Fruit fly (Drosophila melanogaster) whole organism, embryonic: ENCODE results near the gene CG33557.

Experiments
- CG1024 ChIP-seq: fragments of 200-800 bp; sonication (Bioruptor generic); IDR thresholded peaks from 2 replicates; pipeline ENCODE4 v1.3.6; 2022; ENCODE audit warnings: missing biosample characterization, missing genetic modification characterization
- CG10366 ChIP-seq: fragments of 200-800 bp; sonication (Bioruptor generic); IDR thresholded peaks from 2 replicates; pipeline ENCODE4 v1.3.6; 2022; ENCODE audit warnings: missing biosample characterization, missing genetic modification characterization
- CG12659 ChIP-seq: fragments of 200-800 bp; sonication (Bioruptor generic); optimal IDR thresholded peaks from 3 replicates; lab custom pipeline; 2017; ENCODE audit warnings: mild to moderate bottlenecking, missing biosample characterization, missing genetic modification reagents, missing genetic modification characterization
- CG12769 ChIP-seq: fragments of 200-800 bp; sonication (Bioruptor generic); optimal IDR thresholded peaks from 2 replicates; lab custom pipeline; 2019; ENCODE audit warnings: missing biosample characterization, mild to moderate bottlenecking, missing genetic modification characterization, moderate library complexity
- CG14667 ChIP-seq: fragments of 200-800 bp; sonication (Bioruptor generic); IDR thresholded peaks from 2 replicates; pipeline ENCODE4 v1.3.6; 2022; ENCODE audit warnings: missing biosample characterization, missing genetic modification characterization
- CG16813 ChIP-seq: fragments of 200-800 bp; sonication (Bioruptor generic); IDR thresholded peaks from 3 replicates; pipeline ENCODE4 v1.3.6; 2022; ENCODE audit warnings: missing biosample characterization, missing genetic modification characterization; ENCODE audit not compliant: partially characterized antibody
- CG17359 ChIP-seq: fragments of 200-800 bp; sonication (Bioruptor generic); optimal IDR thresholded peaks from 3 replicates; lab custom pipeline; 2018; ENCODE audit warnings: missing biosample characterization, mild to moderate bottlenecking, missing genetic modification characterization, moderate library complexity
- CG17829 ChIP-seq: fragments of 200-800 bp; optimal IDR thresholded peaks from 2 replicates; lab custom pipeline; 2019; ENCODE audit warnings: missing biosample characterization, mild to moderate bottlenecking, missing genetic modification characterization, moderate library complexity
- CG1832 ChIP-seq: fragments of 200-800 bp; sonication (Bioruptor generic); optimal IDR thresholded peaks from 2 replicates; lab custom pipeline; 2017; ENCODE audit warnings: missing biosample characterization, mild to moderate bottlenecking, missing genetic modification characterization, inconsistent platforms
- CG2712 ChIP-seq: fragments of 200-800 bp; optimal IDR thresholded peaks from 3 replicates; lab custom pipeline; 2019; ENCODE audit warnings: missing biosample characterization, mild to moderate bottlenecking, missing genetic modification characterization, moderate library complexity
- CG31365 ChIP-seq: fragments of 200-800 bp; sonication (Bioruptor generic); optimal IDR thresholded peaks from 2 replicates; lab custom pipeline; 2018; ENCODE audit warnings: missing biosample characterization, mild to moderate bottlenecking, missing genetic modification characterization
- CG32772 ChIP-seq: fragments of 200-800 bp; sonication (Bioruptor generic); IDR thresholded peaks from 2 replicates; pipeline ENCODE4 v1.3.6; 2022; ENCODE audit warnings: missing biosample characterization, missing genetic modification characterization
- CG3281 ChIP-seq: fragments of 200-800 bp; sonication (Bioruptor generic); optimal IDR thresholded peaks from 3 replicates; lab custom pipeline; 2017; ENCODE audit warnings: missing biosample characterization, mild to moderate bottlenecking, missing genetic modification characterization
- CG6175 ChIP-seq: fragments of 200-800 bp; sonication (Bioruptor generic); IDR thresholded peaks from 3 replicates; pipeline ENCODE4 v1.3.6; 2022; ENCODE audit warnings: missing biosample characterization, missing genetic modification characterization
- CG6654 ChIP-seq: fragments of 200-800 bp; sonication (Bioruptor generic); optimal IDR thresholded peaks from 2 replicates; lab custom pipeline; 2017; ENCODE audit warnings: missing biosample characterization, mild to moderate bottlenecking, missing genetic modification characterization
- CG7372 ChIP-seq: fragments of 200-800 bp; sonication (Bioruptor generic); IDR thresholded peaks from 2 replicates; pipeline ENCODE4 v1.3.6; 2022; ENCODE audit warnings: missing biosample characterization, missing genetic modification characterization
- CG7963 ChIP-seq: fragments of 200-800 bp; sonication (Bioruptor generic); IDR thresholded peaks from 3 replicates; pipeline ENCODE4 v1.3.6; 2022; ENCODE audit warnings: missing biosample characterization, missing genetic modification characterization; ENCODE audit not compliant: partially characterized antibody
- CG8478 ChIP-seq: fragments of >200 bp; optimal IDR thresholded peaks from 2 replicates; lab custom pipeline; 2018
- CG9215 ChIP-seq: fragments of 200-800 bp; sonication (Bioruptor generic); IDR thresholded peaks from 2 replicates; pipeline ENCODE4 v1.3.6; 2022; ENCODE audit warnings: missing biosample characterization, missing genetic modification characterization
- Camta ChIP-seq: fragments of 200-800 bp; sonication (Bioruptor generic); optimal IDR thresholded peaks from 2 replicates; lab custom pipeline; 2016; ENCODE audit warnings: missing biosample characterization, missing genetic modification characterization
- CrebB ChIP-seq: fragments of 200-800 bp; sonication (Bioruptor generic); optimal IDR thresholded peaks from 3 replicates; lab custom pipeline; 2018; ENCODE audit warnings: missing biosample characterization, mild to moderate bottlenecking, missing genetic modification characterization
- D19A ChIP-seq: fragments of 200-800 bp; optimal IDR thresholded peaks from 3 replicates; lab custom pipeline; 2019; ENCODE audit warnings: missing biosample characterization, mild to moderate bottlenecking, missing genetic modification characterization, moderate library complexity
- Dek ChIP-seq: fragments of 200-800 bp; sonication (Bioruptor generic); optimal IDR thresholded peaks from 3 replicates; lab custom pipeline; 2019; ENCODE audit warnings: missing biosample characterization, mild to moderate bottlenecking, missing genetic modification characterization, moderate library complexity
- Dip3 ChIP-seq: fragments of 200-800 bp; sonication (Bioruptor generic); optimal IDR thresholded peaks from 3 replicates; lab custom pipeline; 2016; ENCODE audit warnings: missing biosample characterization, missing genetic modification characterization
- Doc3 ChIP-seq: fragments of 200-800 bp; sonication (Bioruptor generic); IDR thresholded peaks from 3 replicates; pipeline ENCODE4 v1.3.6; 2022; ENCODE audit warnings: missing biosample characterization, missing genetic modification characterization; ENCODE audit not compliant: partially characterized antibody
- Ets65A ChIP-seq: fragments of 200-800 bp; sonication (Bioruptor generic); peaks from one replicate; lab custom pipeline; 2016; ENCODE audit warnings: missing biosample characterization, missing genetic modification characterization
- Med ChIP-seq: fragments of 200-800 bp; sonication (Bioruptor generic); peaks from one replicate; lab custom pipeline; 2016; ENCODE audit warnings: missing biosample characterization, missing genetic modification characterization, mild to moderate bottlenecking, inconsistent platforms, moderate library complexity
- Optix ChIP-seq: fragments of 200-800 bp; sonication (Bioruptor generic); IDR thresholded peaks from 3 replicates; pipeline ENCODE4 v1.3.6; 2022; ENCODE audit warnings: missing biosample characterization, missing genetic modification characterization
- Sox102F ChIP-seq: fragments of 200-800 bp; sonication (Bioruptor generic); optimal IDR thresholded peaks from 2 replicates; lab custom pipeline; 2018; ENCODE audit warnings: missing biosample characterization, mild to moderate bottlenecking, missing genetic modification characterization, moderate library complexity
- Spps ChIP-seq: fragments of 200-800 bp; sonication (Bioruptor generic); optimal IDR thresholded peaks from 2 replicates; lab custom pipeline; 2018; ENCODE audit warnings: missing biosample characterization, mild to moderate bottlenecking, missing genetic modification characterization
- Trl ChIP-seq, 3 experiments: fragments of >200 bp in 2 of 3; fragments of 200-800 bp in 1 of 3; sonication (Bioruptor generic) in 1 of 3; optimal IDR thresholded peaks; 2 replicates in 1 of 3; 3 replicates in 2 of 3; lab custom pipeline; 2016 to 2017; ENCODE audit warnings: missing biosample characterization in 1 of 3, missing genetic modification characterization in 1 of 3
- cg ChIP-seq: fragments of 200-800 bp; sonication (Bioruptor generic); optimal IDR thresholded peaks from 3 replicates; lab custom pipeline; 2019; ENCODE audit warnings: missing biosample characterization, mild to moderate bottlenecking, missing genetic modification characterization, moderate library complexity
- chm ChIP-seq: fragments of 200-800 bp; sonication (Bioruptor generic); IDR thresholded peaks from 2 replicates; pipeline ENCODE4 v1.3.6; 2022; ENCODE audit warnings: missing biosample characterization, missing genetic modification characterization
- dmrt99B ChIP-seq: fragments of 200-800 bp; sonication (Bioruptor generic); optimal IDR thresholded peaks from 2 replicates; lab custom pipeline; 2018; ENCODE audit warnings: missing biosample characterization, mild to moderate bottlenecking, missing genetic modification characterization, moderate library complexity
- fd64A ChIP-seq: fragments of 200-800 bp; sonication (Bioruptor generic); optimal IDR thresholded peaks from 3 replicates; lab custom pipeline; 2018; ENCODE audit warnings: missing biosample characterization, mild to moderate bottlenecking, missing genetic modification characterization
- her ChIP-seq: fragments of 200-800 bp; sonication (Bioruptor generic); optimal IDR thresholded peaks from 2 replicates; lab custom pipeline; 2016; ENCODE audit warnings: missing biosample characterization, missing genetic modification characterization
- hkb ChIP-seq, 2 experiments: fragments of 200-800 bp in 1 of 2; fragments of >200 bp in 1 of 2; sonication (Bioruptor generic) in 1 of 2; IDR thresholded peaks in 1 of 2; optimal IDR thresholded peaks in 1 of 2; 2 replicates each; pipeline versions ENCODE4 v1.3.6 to Lab custom; 2017 to 2022; ENCODE audit warnings: missing biosample characterization in 1 of 2, missing genetic modification characterization in 1 of 2
- hth ChIP-seq: fragments of >200 bp; optimal IDR thresholded peaks from 2 replicates; lab custom pipeline; 2017; ENCODE audit warnings: inconsistent platforms
- pita ChIP-seq: fragments of 200-800 bp; sonication (Bioruptor generic); optimal IDR thresholded peaks from 2 replicates; lab custom pipeline; 2017; ENCODE audit warnings: missing biosample characterization, mild to moderate bottlenecking, missing genetic modification characterization
- pros ChIP-seq: fragments of 200-800 bp; sonication (Bioruptor generic); optimal IDR thresholded peaks from 3 replicates; lab custom pipeline; 2019; ENCODE audit warnings: missing biosample characterization, mild to moderate bottlenecking, missing genetic modification characterization, moderate library complexity
- ro ChIP-seq: fragments of 200-800 bp; sonication (Bioruptor generic); IDR thresholded peaks from 2 replicates; pipeline ENCODE4 v1.3.6; 2022; ENCODE audit warnings: missing biosample characterization, missing genetic modification characterization
- run ChIP-seq: fragments of 200-800 bp; sonication (Bioruptor generic); optimal IDR thresholded peaks from 3 replicates; lab custom pipeline; 2018; ENCODE audit warnings: missing biosample characterization, mild to moderate bottlenecking, missing genetic modification characterization
- sc ChIP-seq, 3 experiments: fragments of >200 bp in 2 of 3; fragments of 200-800 bp in 1 of 3; sonication (Bioruptor generic) in 1 of 3; optimal IDR thresholded peaks; 2 replicates in 2 of 3; 3 replicates in 1 of 3; lab custom pipeline; 2017; ENCODE audit warnings: mild to moderate bottlenecking in 1 of 3, missing biosample characterization in 1 of 3, missing genetic modification characterization in 1 of 3, missing genetic modification reagents in 1 of 3
- seq ChIP-seq: fragments of 200-800 bp; sonication (Bioruptor generic); IDR thresholded peaks from 2 replicates; pipeline ENCODE4 v1.3.6; 2022; ENCODE audit warnings: missing biosample characterization, missing genetic modification characterization
- sim ChIP-seq: fragments of 200-800 bp; sonication (Bioruptor generic); IDR thresholded peaks from 2 replicates; pipeline ENCODE4 v1.3.6; 2022; ENCODE audit warnings: missing biosample characterization, missing genetic modification characterization
- sisA ChIP-seq: fragments of 200-800 bp; sonication (Bioruptor generic); IDR thresholded peaks from 2 replicates; pipeline ENCODE4 v1.3.6; 2022; ENCODE audit warnings: missing biosample characterization, missing genetic modification characterization
- slou ChIP-seq: fragments of 200-800 bp; sonication (Bioruptor generic); optimal IDR thresholded peaks from 3 replicates; lab custom pipeline; 2016; ENCODE audit warnings: missing biosample characterization, missing genetic modification characterization
- slp2 ChIP-seq: fragments of 200-800 bp; sonication (Bioruptor generic); optimal IDR thresholded peaks from 2 replicates; lab custom pipeline; 2016; ENCODE audit warnings: missing biosample characterization, missing genetic modification characterization
- trh ChIP-seq: fragments of 200-800 bp; sonication (Bioruptor generic); optimal IDR thresholded peaks from 2 replicates; lab custom pipeline; 2016; ENCODE audit warnings: missing biosample characterization, missing genetic modification characterization
- tx ChIP-seq: fragments of 200-800 bp; sonication (Bioruptor generic); optimal IDR thresholded peaks from 2 replicates; lab custom pipeline; 2016; ENCODE audit warnings: missing biosample characterization, missing genetic modification characterization

The CG33557 gene

DNA sequence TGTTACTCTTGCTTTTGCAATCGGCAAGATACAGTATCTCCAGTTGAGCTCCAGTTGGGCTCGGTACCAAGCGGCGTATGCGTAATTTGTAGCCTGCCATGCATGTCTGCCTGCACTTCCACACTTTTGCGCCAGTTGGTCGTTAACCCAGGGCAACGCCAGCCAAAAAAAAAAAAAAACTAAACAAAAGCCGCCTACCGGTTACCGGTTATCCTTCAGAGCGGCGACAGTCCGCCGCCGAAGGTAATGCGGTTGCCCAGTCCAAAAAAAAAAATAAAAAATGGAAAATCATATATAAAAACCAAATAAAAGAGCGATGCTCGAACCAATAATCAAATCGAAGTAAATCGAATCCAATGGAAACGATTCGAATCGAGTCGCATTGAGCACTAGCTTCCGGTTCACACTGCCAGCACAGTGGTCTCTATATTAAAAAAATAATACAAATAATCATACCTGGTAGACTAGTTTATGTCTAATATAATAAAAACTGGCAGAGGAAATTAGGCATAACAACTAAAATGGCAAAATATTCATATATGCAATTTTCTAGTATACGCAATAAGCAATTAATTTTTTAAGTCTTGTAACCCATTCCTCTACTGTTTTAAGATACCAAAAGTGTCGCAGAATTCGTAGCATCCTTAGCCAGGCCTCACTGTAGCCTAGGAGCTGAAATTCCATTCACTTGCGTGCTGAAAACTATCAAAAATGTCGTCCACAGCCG lies 21.5 kb upstream of the CG33557 start (continued):
- TF ChIP-seq CrebB (tag; lab: Kevin White, UChicago): no peak
- no peak for TF ChIP-seq hth
- TF ChIP-seq CG16813 (GFP tag; lab: Robert Waterston, UW): no peak
- TF ChIP-seq slou (GFP tag; lab: Kevin White, UChicago): no peak
- no peak for TF ChIP-seq Doc3 (GFP tag; lab: Robert Waterston, UW)
- no peak for TF ChIP-seq trh (GFP tag; lab: Kevin White, UChicago)
- TF ChIP-seq CG17359 (tag; lab: Kevin White, UChicago): no peak
- no peak for TF ChIP-seq CG6175
- TF ChIP-seq run (tag; lab: Kevin White, UChicago): no peak
- TF ChIP-seq CG1024 (GFP tag; lab: Robert Waterston, UW): no peak
- no peak for TF ChIP-seq dmrt99B (tag; lab: Kevin White, UChicago)
- no peak for TF ChIP-seq sisA (GFP tag; lab: Robert Waterston, UW)
- no peak for TF ChIP-seq Sox102F (GFP tag; lab: Kevin White, UChicago)
- TF ChIP-seq sc (optimal IDR thresholded peaks at IDR 0.05; lab: Kevin White, UChicago): no peak
- TF ChIP-seq sc (GFP tag; optimal IDR thresholded peaks at IDR 0.05; lab: Kevin White, UChicago): no peak
- no peak for TF ChIP-seq CG17829 (tag; lab: Kevin White, UChicago)
- no peak for TF ChIP-seq CG6654 (GFP tag; lab: Kevin White, UChicago)
- TF ChIP-seq CG7963 (GFP tag; lab: Robert Waterston, UW): no peak
- TF ChIP-seq CG1832 (GFP tag; lab: Kevin White, UChicago): no peak
- TF ChIP-seq Dek: no peak
- no peak for TF ChIP-seq CG32772
- TF ChIP-seq CG10366 (GFP tag; lab: Robert Waterston, UW): no peak
- TF ChIP-seq CG9215: no peak
- TF ChIP-seq tx (GFP tag; lab: Kevin White, UChicago): no peak
- TF ChIP-seq CG12769 (tag; lab: Kevin White, UChicago): no peak
- no peak for TF ChIP-seq ro (GFP tag; lab: Robert Waterston, UW)
- TF ChIP-seq Camta: no peak
- no peak for TF ChIP-seq fd64A (GFP tag; lab: Kevin White, UChicago)
- TF ChIP-seq sim (GFP tag; lab: Robert Waterston, UW): no peak
- TF ChIP-seq Optix (GFP tag; lab: Robert Waterston, UW): no peak
- TF ChIP-seq Ets65A (GFP tag; lab: Kevin White, UChicago): no peak
- TF ChIP-seq pros (GFP tag; lab: Kevin White, UChicago): no peak
- TF ChIP-seq CG2712 (tag; lab: Kevin White, UChicago): no peak
- TF ChIP-seq Trl (optimal IDR thresholded peaks at IDR 0.05; lab: Kevin White, UChicago): no peak
- no peak for TF ChIP-seq Trl (GFP tag; optimal IDR thresholded peaks at IDR 0.05; lab: Kevin White, UChicago)
- TF ChIP-seq CG14667 (GFP tag; lab: Robert Waterston, UW): no peak
- TF ChIP-seq her: no peak
- no peak for TF ChIP-seq CG3281 (GFP tag; lab: Kevin White, UChicago)
- TF ChIP-seq seq: 0 out of 2 replicates have a peak, but pooled peaks have one; percentile 33
- no peak for TF ChIP-seq hkb (optimal IDR thresholded peaks at IDR 0.05; lab: Kevin White, UChicago)
- no peak for TF ChIP-seq hkb (GFP tag; IDR thresholded peaks at IDR 0.05; lab: Robert Waterston, UW)
- TF ChIP-seq CG31365 (tag; lab: Kevin White, UChicago): no peak
- TF ChIP-seq cg: no peak
- no peak for TF ChIP-seq slp2 (GFP tag; lab: Kevin White, UChicago)
- TF ChIP-seq CG12659 (GFP tag; lab: Kevin White, UChicago): peak; percentile 7
- no peak for TF ChIP-seq Dip3 (GFP tag; lab: Kevin White, UChicago)
- TF ChIP-seq Spps (tag; lab: Kevin White, UChicago): no peak
- TF ChIP-seq CG8478 (lab: Kevin White, UChicago): no peak
- TF ChIP-seq chm (GFP tag; lab: Robert Waterston, UW): no peak
- TF ChIP-seq D19A (tag; lab: Kevin White, UChicago): no peak
- no peak for TF ChIP-seq pita (GFP tag; lab: Kevin White, UChicago)
- TF ChIP-seq Med (GFP tag; lab: Kevin White, UChicago): no peak
- peak; percentile 35; the same call in 1 of the 2 replicates for TF ChIP-seq CG7372 (GFP tag; lab: Robert Waterston, UW)
